Worm (Caenorhabditis elegans) whole organism, L2 larva: ENCODE measurements around the gene T26C5.2.

Experiments
- blmp-1 ChIP-seq: sonication (generic microtip); optimal IDR thresholded peaks from 2 replicates; lab custom pipeline; 2017; ENCODE audit warnings: missing genetic modification characterization, mild to moderate bottlenecking, missing compliant biosample characterization, antibody characterized with exemption, moderate library complexity; ENCODE audit not compliant: insufficient read depth
- zag-1 ChIP-seq: fragments of 150-350 bp; optimal IDR thresholded peaks from 2 replicates; lab custom pipeline; 2014; ENCODE audit warnings: missing biosample characterization, missing genetic modification characterization

DNA sequence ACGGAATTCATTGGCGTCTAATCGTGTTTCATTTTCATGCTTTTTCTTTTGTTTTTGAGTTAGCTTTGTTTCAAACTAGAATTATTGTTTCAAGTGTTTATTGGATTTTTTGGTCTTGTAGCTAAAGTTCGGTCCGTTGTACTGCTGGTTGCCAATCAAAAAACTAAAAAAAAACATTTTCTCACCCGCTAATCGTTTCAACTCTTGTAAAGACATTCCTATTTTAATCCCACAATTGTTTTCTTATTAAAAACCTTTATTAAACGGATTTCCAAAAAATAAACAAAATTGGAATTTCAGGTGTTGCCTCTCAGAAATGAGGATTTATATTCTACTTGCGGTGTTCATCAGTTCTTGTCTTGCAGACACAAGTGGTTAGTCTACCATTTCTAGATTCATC lies at the start of gene T26C5.2:
- TF ChIP-seq blmp-1 (tag; lab: Kevin White, UChicago) = no peak
- no peak for TF ChIP-seq zag-1
